Fruit fly (Drosophila melanogaster) whole organism, embryonic: ENCODE results near the gene CG2767.

Experiments used
- CG11085 ChIP-seq: fragments of 200-800 bp; sonication (Bioruptor generic); IDR thresholded peaks from 2 replicates; pipeline ENCODE4 v1.3.6; 2022; ENCODE audit warnings: missing biosample characterization, missing genetic modification characterization
- CG11247 ChIP-seq: fragments of 200-800 bp; sonication (Bioruptor generic); IDR thresholded peaks from 2 replicates; pipeline ENCODE4 v1.3.6; 2022; ENCODE audit warnings: missing biosample characterization, missing genetic modification characterization
- CG11696 ChIP-seq: fragments of 200-800 bp; sonication (Bioruptor generic); IDR thresholded peaks from 2 replicates; pipeline ENCODE4 v1.3.6; 2022; ENCODE audit warnings: missing biosample characterization, missing genetic modification characterization
- CG12155 ChIP-seq: fragments of 200-800 bp; sonication (Bioruptor generic); optimal IDR thresholded peaks from 3 replicates; lab custom pipeline; 2016; ENCODE audit warnings: missing biosample characterization, missing genetic modification characterization
- CG1233 ChIP-seq: fragments of 200-800 bp; sonication (Bioruptor generic); optimal IDR thresholded peaks from 4 replicates; lab custom pipeline; 2018; ENCODE audit warnings: missing biosample characterization, mild to moderate bottlenecking, missing genetic modification characterization
- CG12391 ChIP-seq: fragments of 200-800 bp; sonication (Bioruptor generic); optimal IDR thresholded peaks from 3 replicates; lab custom pipeline; 2018; ENCODE audit warnings: missing biosample characterization, mild to moderate bottlenecking, missing genetic modification characterization, moderate library complexity
- CG15601 ChIP-seq: fragments of 200-800 bp; sonication (Bioruptor generic); optimal IDR thresholded peaks from 3 replicates; lab custom pipeline; 2019; ENCODE audit warnings: missing biosample characterization, mild to moderate bottlenecking, missing genetic modification characterization, moderate library complexity
- CG17361 ChIP-seq: fragments of 200-800 bp; sonication (Bioruptor generic); IDR thresholded peaks from 3 replicates; pipeline ENCODE4 v1.3.6; 2022; ENCODE audit warnings: missing biosample characterization, missing genetic modification characterization
- CG30020 ChIP-seq: fragments of 200-800 bp; optimal IDR thresholded peaks from 2 replicates; lab custom pipeline; 2019; ENCODE audit warnings: missing biosample characterization, mild to moderate bottlenecking, missing genetic modification characterization, moderate library complexity
- CG32532 ChIP-seq: fragments of 200-800 bp; sonication (Bioruptor generic); IDR thresholded peaks from 2 replicates; pipeline ENCODE4 v1.3.6; 2022; ENCODE audit warnings: missing biosample characterization, missing genetic modification characterization
- CG42726 ChIP-seq: fragments of 200-800 bp; sonication (Bioruptor generic); IDR thresholded peaks from 2 replicates; pipeline ENCODE4 v1.3.6; 2022; ENCODE audit warnings: missing biosample characterization, missing genetic modification characterization; ENCODE audit not compliant: partially characterized antibody
- CG4730 ChIP-seq: fragments of 200-800 bp; sonication (Bioruptor generic); IDR thresholded peaks from 2 replicates; pipeline ENCODE4 v1.3.6; 2022; ENCODE audit warnings: missing biosample characterization, missing genetic modification characterization
- CG4820 ChIP-seq: fragments of 200-800 bp; sonication (Bioruptor generic); optimal IDR thresholded peaks from 3 replicates; lab custom pipeline; 2016; ENCODE audit warnings: missing biosample characterization, missing genetic modification characterization
- CG4854 ChIP-seq: fragments of 200-800 bp; sonication (Bioruptor generic); optimal IDR thresholded peaks from 2 replicates; lab custom pipeline; 2016; ENCODE audit warnings: missing biosample characterization, missing genetic modification characterization, inconsistent platforms
- CG8290 ChIP-seq, 3 experiments: fragments of 200-800 bp; sonication (Bioruptor generic); optimal IDR thresholded peaks; 2 replicates each; lab custom pipeline; 2016 to 2019; ENCODE audit warnings: missing biosample characterization in 3 of 3, missing genetic modification characterization in 3 of 3, mild to moderate bottlenecking in 2 of 3, moderate library complexity in 1 of 3
- Chrac-16 ChIP-seq: fragments of 200-800 bp; sonication (Bioruptor generic); optimal IDR thresholded peaks from 3 replicates; lab custom pipeline; 2016; ENCODE audit warnings: missing biosample characterization, missing genetic modification characterization
- D ChIP-seq, 2 experiments: fragments of 200-800 bp in 1 of 2; fragments of >200 bp in 1 of 2; sonication (Bioruptor generic) in 1 of 2; optimal IDR thresholded peaks; 2 replicates in 1 of 2; 3 replicates in 1 of 2; lab custom pipeline; 2017; ENCODE audit warnings: mild to moderate bottlenecking in 1 of 2, missing biosample characterization in 1 of 2, missing genetic modification characterization in 1 of 2, missing genetic modification reagents in 1 of 2
- Dp ChIP-seq: fragments of 200-800 bp; sonication (Bioruptor generic); optimal IDR thresholded peaks from 2 replicates; lab custom pipeline; 2018; ENCODE audit warnings: missing biosample characterization, mild to moderate bottlenecking, missing genetic modification characterization, moderate library complexity
- HLH4C ChIP-seq: fragments of 200-800 bp; sonication (Bioruptor generic); IDR thresholded peaks from 3 replicates; pipeline ENCODE4 v1.3.6; 2022; ENCODE audit warnings: missing biosample characterization, missing genetic modification characterization; ENCODE audit not compliant: partially characterized antibody
- Hey ChIP-seq: fragments of 200-800 bp; sonication (Bioruptor generic); optimal IDR thresholded peaks from 3 replicates; lab custom pipeline; 2018; ENCODE audit warnings: missing biosample characterization, mild to moderate bottlenecking, missing genetic modification characterization
- HmgZ ChIP-seq: fragments of 200-800 bp; sonication (Bioruptor generic); optimal IDR thresholded peaks from 2 replicates; lab custom pipeline; 2018; ENCODE audit warnings: missing biosample characterization, mild to moderate bottlenecking, missing genetic modification characterization
- Hr39 ChIP-seq: fragments of >200 bp; optimal IDR thresholded peaks from 2 replicates; lab custom pipeline; 2017
- Jarid2 ChIP-seq: fragments of 200-800 bp; sonication (Bioruptor generic); optimal IDR thresholded peaks from 3 replicates; lab custom pipeline; 2017; ENCODE audit warnings: mild to moderate bottlenecking, missing biosample characterization, missing genetic modification reagents, missing genetic modification characterization
- MESR4 ChIP-seq: fragments of 200-800 bp; sonication (Bioruptor generic); optimal IDR thresholded peaks from 2 replicates; lab custom pipeline; 2018; ENCODE audit warnings: missing biosample characterization, mild to moderate bottlenecking, missing genetic modification characterization, moderate library complexity
- NC2β ChIP-seq: fragments of 200-800 bp; sonication (Bioruptor generic); optimal IDR thresholded peaks from 2 replicates; lab custom pipeline; 2016; ENCODE audit warnings: missing biosample characterization, missing genetic modification characterization
- NK7.1 ChIP-seq: fragments of 200-800 bp; sonication (Bioruptor generic); optimal IDR thresholded peaks from 3 replicates; lab custom pipeline; 2016; ENCODE audit warnings: missing biosample characterization, missing genetic modification characterization
- PHDP ChIP-seq: fragments of 200-800 bp; sonication (Bioruptor generic); optimal IDR thresholded peaks from 3 replicates; lab custom pipeline; 2018; ENCODE audit warnings: missing biosample characterization, mild to moderate bottlenecking, missing genetic modification characterization, moderate library complexity
- Pdp1 ChIP-seq, 2 experiments: fragments of 200-800 bp; sonication (Bioruptor generic); optimal IDR thresholded peaks; 3 replicates each; lab custom pipeline; 2016; ENCODE audit warnings: missing biosample characterization in 2 of 2, missing genetic modification characterization in 2 of 2, mild to moderate bottlenecking in 1 of 2, moderate library complexity in 1 of 2
- Ptx1 ChIP-seq: fragments of 200-800 bp; sonication (Bioruptor generic); IDR thresholded peaks from 2 replicates; pipeline ENCODE4 v1.3.6; 2022; ENCODE audit warnings: missing biosample characterization, missing genetic modification characterization
- Sry-δ ChIP-seq: fragments of 200-800 bp; sonication (Bioruptor generic); optimal IDR thresholded peaks from 2 replicates; lab custom pipeline; 2016; ENCODE audit warnings: missing biosample characterization, missing genetic modification characterization
- Stat92E ChIP-seq, 3 experiments: fragments of >200 bp in 2 of 3; fragments of 200-800 bp in 1 of 3; sonication (Bioruptor generic) in 1 of 3; optimal IDR thresholded peaks; 2 replicates each; lab custom pipeline; 2017 to 2019; ENCODE audit warnings: missing biosample characterization in 3 of 3, missing genetic modification characterization in 3 of 3, mild to moderate bottlenecking in 1 of 3, moderate library complexity in 1 of 3
- YL-1 ChIP-seq: fragments of 200-800 bp; sonication (Bioruptor generic); optimal IDR thresholded peaks from 3 replicates; lab custom pipeline; 2017; ENCODE audit warnings: missing biosample characterization, mild to moderate bottlenecking, missing genetic modification characterization
- ap ChIP-seq: fragments of 200-800 bp; sonication (Bioruptor generic); IDR thresholded peaks from 2 replicates; pipeline ENCODE4 v1.3.6; 2022; ENCODE audit warnings: missing biosample characterization, missing genetic modification characterization
- cg ChIP-seq: fragments of 200-800 bp; sonication (Bioruptor generic); optimal IDR thresholded peaks from 3 replicates; lab custom pipeline; 2019; ENCODE audit warnings: missing biosample characterization, mild to moderate bottlenecking, missing genetic modification characterization, moderate library complexity
- crc ChIP-seq: fragments of 200-800 bp; sonication (Bioruptor generic); optimal IDR thresholded peaks from 2 replicates; lab custom pipeline; 2016; ENCODE audit warnings: missing biosample characterization, missing genetic modification characterization
- da ChIP-seq: fragments of 200-800 bp; sonication (Bioruptor generic); optimal IDR thresholded peaks from 2 replicates; lab custom pipeline; 2016; ENCODE audit warnings: missing biosample characterization, missing genetic modification characterization
- gcm2 ChIP-seq: fragments of 200-800 bp; sonication (Bioruptor generic); optimal IDR thresholded peaks from 2 replicates; lab custom pipeline; 2016; ENCODE audit warnings: missing biosample characterization, missing genetic modification characterization
- grn ChIP-seq: fragments of 200-800 bp; sonication (Bioruptor generic); optimal IDR thresholded peaks from 3 replicates; lab custom pipeline; 2017; ENCODE audit warnings: missing biosample characterization, missing genetic modification characterization
- hkb ChIP-seq, 2 experiments: fragments of 200-800 bp in 1 of 2; fragments of >200 bp in 1 of 2; sonication (Bioruptor generic) in 1 of 2; IDR thresholded peaks in 1 of 2; optimal IDR thresholded peaks in 1 of 2; 2 replicates each; pipeline versions ENCODE4 v1.3.6 to Lab custom; 2017 to 2022; ENCODE audit warnings: missing biosample characterization in 1 of 2, missing genetic modification characterization in 1 of 2
- ind ChIP-seq: fragments of 200-800 bp; sonication (Bioruptor generic); optimal IDR thresholded peaks from 3 replicates; lab custom pipeline; 2016; ENCODE audit warnings: missing biosample characterization, missing genetic modification characterization
- kah ChIP-seq: fragments of 200-800 bp; sonication (Bioruptor generic); optimal IDR thresholded peaks from 2 replicates; lab custom pipeline; 2018; ENCODE audit warnings: missing biosample characterization, mild to moderate bottlenecking, missing genetic modification characterization
- kay ChIP-seq: fragments of 200-800 bp; sonication (Bioruptor generic); optimal IDR thresholded peaks from 2 replicates; lab custom pipeline; 2016; ENCODE audit warnings: missing biosample characterization, missing genetic modification characterization
- mam ChIP-seq: fragments of 200-800 bp; sonication (Bioruptor generic); optimal IDR thresholded peaks from 3 replicates; lab custom pipeline; 2016; ENCODE audit warnings: missing biosample characterization, missing genetic modification characterization
- nom ChIP-seq: fragments of 200-800 bp; sonication (Bioruptor generic); optimal IDR thresholded peaks from 2 replicates; lab custom pipeline; 2017; ENCODE audit warnings: missing biosample characterization, missing genetic modification characterization, mild to moderate bottlenecking, moderate library complexity, missing genetic modification reagents
- pita ChIP-seq: fragments of 200-800 bp; sonication (Bioruptor generic); optimal IDR thresholded peaks from 2 replicates; lab custom pipeline; 2017; ENCODE audit warnings: missing biosample characterization, mild to moderate bottlenecking, missing genetic modification characterization
- toy ChIP-seq: fragments of 200-800 bp; sonication (Bioruptor generic); IDR thresholded peaks from 2 replicates; pipeline ENCODE4 v1.3.6; 2022; ENCODE audit warnings: missing biosample characterization, missing genetic modification characterization
- zen ChIP-seq: fragments of 200-800 bp; sonication (Bioruptor generic); optimal IDR thresholded peaks from 3 replicates; lab custom pipeline; 2018; ENCODE audit warnings: missing biosample characterization, mild to moderate bottlenecking, missing genetic modification characterization, moderate library complexity

Gene CG2767

dm6 chr3R:7977011-7977925, 30.6 kb downstream of the CG2767 start (continued):
- peak; percentile 13 for TF ChIP-seq mam (GFP tag; lab: Kevin White, UChicago)
- no peak for TF ChIP-seq CG11085 (GFP tag; lab: Robert Waterston, UW)
- TF ChIP-seq CG11247 (GFP tag; lab: Robert Waterston, UW), result no peak
- TF ChIP-seq da (GFP tag; lab: Kevin White, UChicago), result peak; percentile 33
- TF ChIP-seq nom (GFP tag; lab: Kevin White, UChicago), result peak; percentile 15
- TF ChIP-seq Sry-δ (GFP tag; lab: Kevin White, UChicago), result peak; percentile 50
- TF ChIP-seq CG4854 (GFP tag; lab: Kevin White, UChicago), result no peak
- TF ChIP-seq Hey (tag; lab: Kevin White, UChicago), result no peak
- TF ChIP-seq ap (GFP tag; lab: Robert Waterston, UW), result no peak
- TF ChIP-seq Jarid2 (GFP tag; lab: Kevin White, UChicago), result peak; percentile 68
- peak; percentile 1 for TF ChIP-seq gcm2
- no peak for TF ChIP-seq toy (GFP tag; lab: Robert Waterston, UW)
- no peak for TF ChIP-seq kah (GFP tag; lab: Kevin White, UChicago)
- 0 out of 2 replicates have a peak, but pooled peaks have one; percentile 22 for TF ChIP-seq Ptx1 (GFP tag; lab: Robert Waterston, UW)
- no peak for TF ChIP-seq CG11696 (GFP tag; lab: Robert Waterston, UW)
- TF ChIP-seq CG30020, result peak; percentile 56
- peak; percentile 62 for TF ChIP-seq cg
- TF ChIP-seq CG4730 (GFP tag; lab: Robert Waterston, UW), result no peak
- peak; percentile 31 for TF ChIP-seq PHDP (tag; lab: Kevin White, UChicago)
- TF ChIP-seq MESR4 (GFP tag; lab: Kevin White, UChicago), result peak; percentile 94
- peak; percentile 10 for TF ChIP-seq CG12155 (GFP tag; lab: Kevin White, UChicago)
- TF ChIP-seq Hr39 (lab: Kevin White, UChicago), result no peak
- TF ChIP-seq Pdp1 (GFP tag; optimal IDR thresholded peaks at IDR 0.05; lab: Kevin White, UChicago), result peak; percentile 10 to 94
- peak; percentile 44 for TF ChIP-seq CG15601 (tag; lab: Kevin White, UChicago)
- TF ChIP-seq CG12391 (tag; lab: Kevin White, UChicago), result peak; percentile 25
- TF ChIP-seq zen (tag; lab: Kevin White, UChicago), result peak; percentile 62
- TF ChIP-seq HmgZ, result peak; percentile 87
- peak; percentile 55 for TF ChIP-seq grn (GFP tag; lab: Kevin White, UChicago)
- no peak for TF ChIP-seq pita (GFP tag; lab: Kevin White, UChicago)
- no peak for TF ChIP-seq NK7.1 (GFP tag; lab: Kevin White, UChicago)
- TF ChIP-seq hkb (optimal IDR thresholded peaks at IDR 0.05; lab: Kevin White, UChicago), result peak; percentile 41
- no peak for TF ChIP-seq hkb (GFP tag; IDR thresholded peaks at IDR 0.05; lab: Robert Waterston, UW)
- peak; percentile 53 for TF ChIP-seq CG42726 (GFP tag; lab: Robert Waterston, UW)
- TF ChIP-seq HLH4C (GFP tag; lab: Robert Waterston, UW), result no peak; the same call in 2 of the 3 replicates
- TF ChIP-seq ind, result no peak
- peak; percentile 100 for TF ChIP-seq Dp (GFP tag; lab: Kevin White, UChicago)
- peak in 1 of 3 experiments; percentile 89 for TF ChIP-seq Stat92E (GFP tag; optimal IDR thresholded peaks at IDR 0.05; lab: Kevin White, UChicago)
- no peak for TF ChIP-seq Chrac-16 (GFP tag; lab: Kevin White, UChicago)
- 0 out of 2 replicates have a peak, but pooled peaks have one; percentile 26 for TF ChIP-seq CG32532 (GFP tag; lab: Robert Waterston, UW)
- TF ChIP-seq CG8290 (GFP tag; optimal IDR thresholded peaks at IDR 0.05; lab: Kevin White, UChicago), result no peak
- peak in 1 of 2 experiments; percentile 61 for TF ChIP-seq CG8290 (tag; optimal IDR thresholded peaks at IDR 0.05; lab: Kevin White, UChicago)
- peak; percentile 36; the same call in 1 of the 3 replicates for TF ChIP-seq CG17361 (GFP tag; lab: Robert Waterston, UW)
- peak; percentile 10 for TF ChIP-seq CG4820 (GFP tag; lab: Kevin White, UChicago)
- peak; percentile 93 for TF ChIP-seq YL-1 (GFP tag; lab: Kevin White, UChicago)
- no peak for TF ChIP-seq kay (GFP tag; lab: Kevin White, UChicago)
- TF ChIP-seq NC2β, result peak; percentile 34
- peak; percentile 20 for TF ChIP-seq crc (GFP tag; lab: Kevin White, UChicago)
- TF ChIP-seq CG1233 (GFP tag; lab: Kevin White, UChicago), result peak; percentile 29
- no peak for TF ChIP-seq D (optimal IDR thresholded peaks at IDR 0.05; lab: Kevin White, UChicago)
- TF ChIP-seq D (GFP tag; optimal IDR thresholded peaks at IDR 0.05; lab: Kevin White, UChicago), result no peak
